Worm (Caenorhabditis elegans) whole organism, young adult: ENCODE results near the gene F53F8.7.

ENCODE experiments used
- lag-1 ChIP-seq: fragments of 200-800 bp; sonication (Bioruptor generic); IDR thresholded peaks from 2 replicates; pipeline ENCODE4 v1.3.6; 2022; ENCODE audit warnings: missing genetic modification reagents, missing genetic modification characterization, missing compliant biosample characterization
- snpc-4 ChIP-seq, 5 experiments: fragments of 150-350 bp in 1 of 5; sonication (generic microtip) in 4 of 5; optimal IDR thresholded peaks; 2 replicates each; lab custom pipeline; 2014 to 2018; ENCODE audit warnings: missing genetic modification characterization in 5 of 5, missing biosample characterization in 3 of 5, antibody characterized with exemption in 2 of 5, mild to moderate bottlenecking in 2 of 5, missing compliant biosample characterization in 2 of 5, missing genotype in 2 of 5, moderate library complexity in 2 of 5, missing genetic modification reagents in 1 of 5

DNA sequence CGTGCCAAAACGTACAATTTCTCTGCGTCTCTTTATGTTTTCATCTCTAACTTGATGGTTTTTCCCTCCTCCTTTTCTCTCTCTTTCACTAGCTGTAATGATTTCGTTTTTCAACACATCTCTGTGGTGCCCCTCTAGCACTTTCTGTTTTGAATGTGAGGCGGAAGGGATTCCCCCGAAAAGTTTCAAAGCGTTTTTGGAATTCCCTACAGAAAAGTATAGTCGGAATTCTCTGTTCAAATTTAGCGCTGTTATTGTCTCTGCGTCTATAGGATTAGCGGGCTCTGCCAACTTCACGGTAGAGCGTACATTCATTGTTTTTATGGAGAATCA lies 14.8 kb upstream of the F53F8.7 start:
- TF ChIP-seq lag-1 (no peak), snpc-4 (GFP tag; optimal IDR thresholded peaks at IDR 0.05; lab: Kevin White, UChicago) (no peak), snpc-4 (tag; optimal IDR thresholded peaks at IDR 0.05; lab: Kevin White, UChicago) (no peak)
